Fruit fly (Drosophila melanogaster) whole organism, embryonic: Measurements from ENCODE around the gene CG15773.

Source experiments
- Bgb ChIP-seq: fragments of 200-800 bp; sonication (Bioruptor generic); IDR thresholded peaks from 2 replicates; pipeline ENCODE4 v1.3.6; 2022; ENCODE audit warnings: missing biosample characterization, missing genetic modification characterization; ENCODE audit not compliant: partially characterized antibody
- C15 ChIP-seq: fragments of 200-800 bp; sonication (Bioruptor generic); IDR thresholded peaks from 3 replicates; pipeline ENCODE4 v1.3.6; 2022; ENCODE audit warnings: missing biosample characterization, missing genetic modification characterization
- CG1024 ChIP-seq: fragments of 200-800 bp; sonication (Bioruptor generic); IDR thresholded peaks from 2 replicates; pipeline ENCODE4 v1.3.6; 2022; ENCODE audit warnings: missing biosample characterization, missing genetic modification characterization
- CG10462 ChIP-seq: fragments of 200-800 bp; sonication (Bioruptor generic); optimal IDR thresholded peaks from 2 replicates; lab custom pipeline; 2016; ENCODE audit warnings: missing biosample characterization, missing genetic modification characterization
- CG12155 ChIP-seq: fragments of 200-800 bp; sonication (Bioruptor generic); optimal IDR thresholded peaks from 3 replicates; lab custom pipeline; 2016; ENCODE audit warnings: missing biosample characterization, missing genetic modification characterization
- CG12299 ChIP-seq: fragments of 200-800 bp; sonication (Bioruptor generic); optimal IDR thresholded peaks from 2 replicates; lab custom pipeline; 2018; ENCODE audit warnings: missing biosample characterization, mild to moderate bottlenecking, missing genetic modification characterization
- CG12769 ChIP-seq: fragments of 200-800 bp; sonication (Bioruptor generic); optimal IDR thresholded peaks from 2 replicates; lab custom pipeline; 2019; ENCODE audit warnings: missing biosample characterization, mild to moderate bottlenecking, missing genetic modification characterization, moderate library complexity
- CG13775 ChIP-seq: fragments of 200-800 bp; sonication (Bioruptor generic); optimal IDR thresholded peaks from 3 replicates; lab custom pipeline; 2017; ENCODE audit warnings: missing biosample characterization, mild to moderate bottlenecking, missing genetic modification characterization
- CG13894 ChIP-seq: fragments of 200-800 bp; sonication (Bioruptor generic); optimal IDR thresholded peaks from 3 replicates; lab custom pipeline; 2018; ENCODE audit warnings: missing biosample characterization, mild to moderate bottlenecking, missing genetic modification characterization, moderate library complexity
- CG17328 ChIP-seq: fragments of 200-800 bp; sonication (Bioruptor generic); IDR thresholded peaks from 2 replicates; pipeline ENCODE4 v1.3.6; 2022; ENCODE audit warnings: missing biosample characterization, missing genetic modification characterization
- CG18764 ChIP-seq: fragments of 200-800 bp; sonication (Bioruptor generic); optimal IDR thresholded peaks from 3 replicates; lab custom pipeline; 2016; ENCODE audit warnings: missing biosample characterization, missing genetic modification characterization
- CG2120 ChIP-seq: fragments of 200-800 bp; sonication (Bioruptor generic); optimal IDR thresholded peaks from 3 replicates; lab custom pipeline; 2016; ENCODE audit warnings: missing biosample characterization, missing genetic modification characterization
- CG30403 ChIP-seq: fragments of 200-800 bp; sonication (Bioruptor generic); optimal IDR thresholded peaks from 3 replicates; lab custom pipeline; 2016; ENCODE audit warnings: missing biosample characterization, missing genetic modification characterization
- CG3065 ChIP-seq: fragments of 200-800 bp; sonication (Bioruptor generic); optimal IDR thresholded peaks from 2 replicates; lab custom pipeline; 2016; ENCODE audit warnings: missing biosample characterization, missing genetic modification characterization
- CG31441 ChIP-seq: fragments of 200-800 bp; sonication (Bioruptor generic); IDR thresholded peaks from 2 replicates; pipeline ENCODE4 v1.3.6; 2022; ENCODE audit warnings: missing biosample characterization, missing genetic modification characterization
- CG3838 ChIP-seq: fragments of 200-800 bp; sonication (Bioruptor generic); optimal IDR thresholded peaks from 3 replicates; lab custom pipeline; 2016; ENCODE audit warnings: missing biosample characterization, missing genetic modification characterization
- CG4424 ChIP-seq: fragments of 200-800 bp; sonication (Bioruptor generic); optimal IDR thresholded peaks from 3 replicates; lab custom pipeline; 2016; ENCODE audit warnings: missing biosample characterization, missing genetic modification characterization
- CG8290 ChIP-seq, 3 experiments: fragments of 200-800 bp; sonication (Bioruptor generic); optimal IDR thresholded peaks; 2 replicates each; lab custom pipeline; 2016 to 2019; ENCODE audit warnings: missing biosample characterization in 3 of 3, missing genetic modification characterization in 3 of 3, mild to moderate bottlenecking in 2 of 3, moderate library complexity in 1 of 3
- CG8359 ChIP-seq: fragments of 200-800 bp; sonication (Bioruptor generic); optimal IDR thresholded peaks from 2 replicates; lab custom pipeline; 2017; ENCODE audit warnings: missing biosample characterization, mild to moderate bottlenecking, missing genetic modification characterization, borderline replicate concordance
- CG8765 ChIP-seq: fragments of 200-800 bp; sonication (Bioruptor generic); IDR thresholded peaks from 2 replicates; pipeline ENCODE4 v1.3.6; 2022; ENCODE audit warnings: missing biosample characterization, missing genetic modification characterization
- CG8944 ChIP-seq: fragments of 200-800 bp; sonication (Bioruptor generic); optimal IDR thresholded peaks from 3 replicates; lab custom pipeline; 2016; ENCODE audit warnings: missing biosample characterization, missing genetic modification characterization
- CG9437 ChIP-seq: fragments of 200-800 bp; sonication (Bioruptor generic); optimal IDR thresholded peaks from 2 replicates; lab custom pipeline; 2018; ENCODE audit warnings: missing biosample characterization, mild to moderate bottlenecking, missing genetic modification characterization
- CkIIα-i1 ChIP-seq: fragments of 200-800 bp; sonication (Bioruptor generic); IDR thresholded peaks from 2 replicates; pipeline ENCODE4 v1.3.6; 2022; ENCODE audit warnings: missing biosample characterization, missing genetic modification characterization
- D19A ChIP-seq: fragments of 200-800 bp; optimal IDR thresholded peaks from 3 replicates; lab custom pipeline; 2019; ENCODE audit warnings: missing biosample characterization, mild to moderate bottlenecking, missing genetic modification characterization, moderate library complexity
- Dp ChIP-seq: fragments of 200-800 bp; sonication (Bioruptor generic); optimal IDR thresholded peaks from 2 replicates; lab custom pipeline; 2018; ENCODE audit warnings: missing biosample characterization, mild to moderate bottlenecking, missing genetic modification characterization, moderate library complexity
- Hey ChIP-seq: fragments of 200-800 bp; sonication (Bioruptor generic); optimal IDR thresholded peaks from 3 replicates; lab custom pipeline; 2018; ENCODE audit warnings: missing biosample characterization, mild to moderate bottlenecking, missing genetic modification characterization
- HmgD ChIP-seq: fragments of 200-800 bp; sonication (Bioruptor generic); optimal IDR thresholded peaks from 3 replicates; lab custom pipeline; 2016; ENCODE audit warnings: missing biosample characterization, missing genetic modification characterization
- HmgZ ChIP-seq: fragments of 200-800 bp; sonication (Bioruptor generic); optimal IDR thresholded peaks from 2 replicates; lab custom pipeline; 2018; ENCODE audit warnings: missing biosample characterization, mild to moderate bottlenecking, missing genetic modification characterization
- Hr51 ChIP-seq, 2 experiments: fragments of 200-800 bp; sonication (Bioruptor generic); optimal IDR thresholded peaks; 2 replicates in 1 of 2; 3 replicates in 1 of 2; lab custom pipeline; 2016 to 2018; ENCODE audit warnings: missing biosample characterization in 2 of 2, missing genetic modification characterization in 2 of 2, mild to moderate bottlenecking in 1 of 2, moderate library complexity in 1 of 2
- Lhr ChIP-seq: fragments of 200-800 bp; sonication (Bioruptor generic); optimal IDR thresholded peaks from 3 replicates; lab custom pipeline; 2017; ENCODE audit warnings: mild to moderate bottlenecking, missing biosample characterization, missing genetic modification reagents, missing genetic modification characterization
- Meics ChIP-seq: fragments of 200-800 bp; sonication (Bioruptor generic); optimal IDR thresholded peaks from 2 replicates; lab custom pipeline; 2017; ENCODE audit warnings: missing biosample characterization, mild to moderate bottlenecking, missing genetic modification characterization
- NFAT ChIP-seq: fragments of 200-800 bp; sonication (Bioruptor generic); IDR thresholded peaks from 2 replicates; pipeline ENCODE4 v1.3.6; 2022; ENCODE audit warnings: missing biosample characterization, missing genetic modification characterization
- Nf-YC ChIP-seq: fragments of 200-800 bp; optimal IDR thresholded peaks from 3 replicates; lab custom pipeline; 2019; ENCODE audit warnings: missing biosample characterization, mild to moderate bottlenecking, missing genetic modification characterization, moderate library complexity
- al ChIP-seq: fragments of 200-800 bp; sonication (Bioruptor generic); IDR thresholded peaks from 2 replicates; pipeline ENCODE4 v1.3.6; 2022; ENCODE audit warnings: missing biosample characterization, missing genetic modification characterization
- aop ChIP-seq: fragments of 200-800 bp; sonication (Bioruptor generic); IDR thresholded peaks from 2 replicates; pipeline ENCODE4 v1.3.6; 2022; ENCODE audit warnings: missing biosample characterization, missing genetic modification characterization
- chm ChIP-seq: fragments of 200-800 bp; sonication (Bioruptor generic); IDR thresholded peaks from 2 replicates; pipeline ENCODE4 v1.3.6; 2022; ENCODE audit warnings: missing biosample characterization, missing genetic modification characterization
- ci ChIP-seq: fragments of 200-800 bp; sonication (Bioruptor generic); IDR thresholded peaks from 3 replicates; pipeline ENCODE4 v1.3.6; 2022; ENCODE audit warnings: missing biosample characterization, missing genetic modification characterization
- croc ChIP-seq: fragments of 200-800 bp; sonication (Bioruptor generic); conservative IDR thresholded peaks from 3 replicates; pipeline ENCODE4 v1.3.6; 2022; ENCODE audit warnings: missing biosample characterization, missing genetic modification characterization
- dati ChIP-seq: fragments of 200-800 bp; sonication (Bioruptor generic); IDR thresholded peaks from 2 replicates; pipeline ENCODE4 v1.3.6; 2022; ENCODE audit warnings: missing biosample characterization, missing genetic modification characterization
- dmrt11E ChIP-seq: fragments of 200-800 bp; sonication (Bioruptor generic); optimal IDR thresholded peaks from 3 replicates; lab custom pipeline; 2018; ENCODE audit warnings: missing biosample characterization, mild to moderate bottlenecking, missing genetic modification characterization, moderate library complexity
- emc ChIP-seq: fragments of 200-800 bp; sonication (Bioruptor generic); optimal IDR thresholded peaks from 2 replicates; lab custom pipeline; 2016; ENCODE audit warnings: missing biosample characterization, missing genetic modification characterization
- eve ChIP-seq, 2 experiments: fragments of >200 bp; optimal IDR thresholded peaks; 2 replicates each; lab custom pipeline; 2017; ENCODE audit warnings: missing biosample characterization in 2 of 2, missing genetic modification characterization in 2 of 2
- eyg ChIP-seq: fragments of 200-800 bp; sonication (Bioruptor generic); optimal IDR thresholded peaks from 3 replicates; lab custom pipeline; 2016; ENCODE audit warnings: missing biosample characterization, missing genetic modification characterization
- jumu ChIP-seq: fragments of 200-800 bp; sonication (Bioruptor generic); optimal IDR thresholded peaks from 3 replicates; lab custom pipeline; 2016; ENCODE audit warnings: missing biosample characterization, missing genetic modification characterization
- ken ChIP-seq: fragments of 200-800 bp; sonication (Bioruptor generic); IDR thresholded peaks from 3 replicates; pipeline ENCODE4 v1.3.6; 2022; ENCODE audit warnings: missing biosample characterization, missing genetic modification characterization
- otp ChIP-seq: fragments of 200-800 bp; sonication (Bioruptor generic); IDR thresholded peaks from 3 replicates; pipeline ENCODE4, ENCODE4 v1.3.6; 2022; ENCODE audit warnings: missing biosample characterization, missing genetic modification characterization
- prd ChIP-seq, 3 experiments: fragments of >200 bp in 2 of 3; fragments of 200-800 bp in 1 of 3; sonication (Bioruptor generic) in 1 of 3; optimal IDR thresholded peaks in 2 of 3; IDR thresholded peaks in 1 of 3; 2 replicates in 2 of 3; 3 replicates in 1 of 3; pipeline versions ENCODE4 v1.3.6 to Lab custom; 2017 to 2022; ENCODE audit warnings: missing biosample characterization in 1 of 3, missing genetic modification characterization in 1 of 3
- pum ChIP-seq: fragments of 200-800 bp; sonication (Bioruptor generic); optimal IDR thresholded peaks from 2 replicates; lab custom pipeline; 2016; ENCODE audit warnings: missing biosample characterization, missing genetic modification characterization
- scrt ChIP-seq: fragments of 200-800 bp; sonication (Bioruptor generic); optimal IDR thresholded peaks from 2 replicates; lab custom pipeline; 2018; ENCODE audit warnings: missing biosample characterization, mild to moderate bottlenecking, missing genetic modification characterization, moderate library complexity
- stc ChIP-seq: fragments of 200-800 bp; sonication (Bioruptor generic); IDR thresholded peaks from 2 replicates; pipeline ENCODE4 v1.3.6; 2022; ENCODE audit warnings: missing biosample characterization, missing genetic modification characterization
- wdn ChIP-seq: fragments of 200-800 bp; sonication (Bioruptor generic); IDR thresholded peaks from 2 replicates; pipeline ENCODE4 v1.3.6; 2022; ENCODE audit warnings: missing biosample characterization, missing genetic modification characterization

The CG15773 gene

DNA sequence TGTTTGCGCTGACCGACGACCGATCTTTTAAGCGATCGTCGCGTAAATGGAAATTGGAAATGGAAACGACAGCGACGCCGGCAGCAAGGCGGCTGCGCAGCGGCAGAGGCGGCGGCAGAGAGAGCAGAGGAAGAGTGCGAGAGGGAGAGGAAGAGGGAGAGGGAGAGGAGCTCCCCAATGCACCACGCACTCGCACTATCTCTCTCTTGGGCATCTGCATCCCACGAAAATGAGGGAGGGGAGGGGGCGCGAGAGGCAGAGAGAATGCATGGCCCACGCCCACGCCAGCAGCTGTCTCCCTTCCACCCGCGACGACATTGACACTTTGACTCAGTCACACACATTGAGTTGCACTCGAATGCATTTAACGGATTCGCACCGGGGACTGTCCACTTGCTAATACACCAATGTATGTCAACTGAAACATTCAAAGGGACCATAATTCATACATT is 38.2 kb downstream of the CG15773 start, which contains the start of gene CG3097 (continued):
- TF ChIP-seq CG18764 (GFP tag; lab: Kevin White, UChicago), result no peak
- no peak for TF ChIP-seq CG13775
- TF ChIP-seq CkIIα-i1 (GFP tag; lab: Robert Waterston, UW), result no peak
- no peak for TF ChIP-seq CG13894 (tag; lab: Kevin White, UChicago)
- TF ChIP-seq CG3838 (GFP tag; lab: Kevin White, UChicago), result no peak
- TF ChIP-seq CG17328 (GFP tag; lab: Robert Waterston, UW), result no peak
- no peak for TF ChIP-seq CG8944 (GFP tag; lab: Kevin White, UChicago)
- TF ChIP-seq CG31441, result no peak
- peak; percentile 55; the same call in 2 of the 3 replicates for TF ChIP-seq ci (GFP tag; lab: Robert Waterston, UW)
- no peak for TF ChIP-seq D19A (tag; lab: Kevin White, UChicago)
- TF ChIP-seq Lhr (GFP tag; lab: Kevin White, UChicago), result no peak
- peak; percentile 51; the same call in 1 of the 2 replicates for TF ChIP-seq aop (GFP tag; lab: Robert Waterston, UW)
- no peak for TF ChIP-seq CG30403 (GFP tag; lab: Kevin White, UChicago)
- TF ChIP-seq jumu (GFP tag; lab: Kevin White, UChicago), result no peak
- TF ChIP-seq scrt (GFP tag; lab: Kevin White, UChicago), result no peak
- TF ChIP-seq prd (optimal IDR thresholded peaks at IDR 0.05; lab: Kevin White, UChicago), result no peak
- TF ChIP-seq prd (GFP tag; IDR thresholded peaks at IDR 0.05; lab: Robert Waterston, UW), result peak; percentile 21; the same call in 1 of the 3 replicates
- no peak for TF ChIP-seq C15 (GFP tag; lab: Robert Waterston, UW)
- peak; percentile 19 for TF ChIP-seq Nf-YC
- no peak for TF ChIP-seq HmgZ (tag; lab: Kevin White, UChicago)
- no peak for TF ChIP-seq pum (GFP tag; lab: Kevin White, UChicago)
- TF ChIP-seq CG2120 (GFP tag; lab: Kevin White, UChicago), result no peak
- TF ChIP-seq croc (GFP tag; lab: Robert Waterston, UW), result no peak
- TF ChIP-seq emc (GFP tag; lab: Kevin White, UChicago), result no peak
- TF ChIP-seq stc (GFP tag; lab: Robert Waterston, UW), result no peak
- no peak for TF ChIP-seq Dp (GFP tag; lab: Kevin White, UChicago)
- TF ChIP-seq CG12299, result no peak
- no peak for TF ChIP-seq Hey (tag; lab: Kevin White, UChicago)
- TF ChIP-seq CG12155 (GFP tag; lab: Kevin White, UChicago), result no peak
- TF ChIP-seq otp (GFP tag; lab: Robert Waterston, UW), result 0 out of 3 replicates have a peak, but pooled peaks have one; percentile 6
- no peak for TF ChIP-seq CG8290 (GFP tag; optimal IDR thresholded peaks at IDR 0.05; lab: Kevin White, UChicago)
- no peak for TF ChIP-seq CG8290 (tag; optimal IDR thresholded peaks at IDR 0.05; lab: Kevin White, UChicago)
- TF ChIP-seq al (GFP tag; lab: Robert Waterston, UW), result no peak
- TF ChIP-seq dmrt11E, result no peak
- TF ChIP-seq CG10462 (GFP tag; lab: Kevin White, UChicago), result no peak
- TF ChIP-seq wdn (GFP tag; lab: Robert Waterston, UW), result no peak
- no peak for TF ChIP-seq CG12769 (tag; lab: Kevin White, UChicago)
- no peak for TF ChIP-seq CG1024 (GFP tag; lab: Robert Waterston, UW)
- TF ChIP-seq Meics (GFP tag; lab: Kevin White, UChicago), result no peak
- TF ChIP-seq HmgD (GFP tag; lab: Kevin White, UChicago), result peak; percentile 6
- peak; percentile 86 for TF ChIP-seq CG3065 (GFP tag; lab: Kevin White, UChicago)
- TF ChIP-seq Bgb, result 0 out of 2 replicates have a peak, but pooled peaks have one; percentile 10
- TF ChIP-seq eyg, result no peak
- no peak for TF ChIP-seq CG8765
- no peak for TF ChIP-seq dati
- TF ChIP-seq CG9437, result no peak
- TF ChIP-seq NFAT, result no peak
- TF ChIP-seq eve (GFP tag; optimal IDR thresholded peaks at IDR 0.05; lab: Kevin White, UChicago), result no peak
- TF ChIP-seq Hr51 (GFP tag; optimal IDR thresholded peaks at IDR 0.05; lab: Kevin White, UChicago), result no peak
- TF ChIP-seq chm, result no peak
- no peak for TF ChIP-seq CG4424
- TF ChIP-seq CG8359 (GFP tag; lab: Kevin White, UChicago), result no peak
- TF ChIP-seq ken (GFP tag; lab: Robert Waterston, UW), result 0 out of 3 replicates have a peak, but pooled peaks have one; percentile 28
